Worm (Caenorhabditis elegans): Measurements from ENCODE around the gene grl-10.

DNA sequence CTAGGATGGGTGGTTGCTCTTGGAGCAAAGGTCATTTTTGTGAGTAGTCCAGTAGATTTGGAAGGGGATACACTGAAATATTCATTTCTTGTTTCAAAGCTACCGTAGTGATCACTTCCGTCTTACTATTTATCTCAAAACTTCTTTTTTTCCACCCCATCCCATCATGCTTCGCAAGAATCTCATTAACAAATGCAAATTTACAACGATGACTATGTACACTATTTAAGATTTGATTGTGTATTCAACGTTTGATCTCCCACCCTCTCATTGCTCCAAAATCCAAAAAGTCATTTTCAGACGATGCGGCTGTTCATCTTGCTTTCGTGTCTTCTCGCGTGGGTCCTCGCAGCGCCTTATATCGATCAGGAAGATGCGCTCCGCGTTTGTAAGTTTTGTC, 18.7 kb downstream of the grl-10 start, which contains the start of gene flp-21:
- TF ChIP-seq ztf-11 (tag; optimal IDR thresholded peaks at IDR 0.05) (no peak), nhr-11 (tag; optimal IDR thresholded peaks at IDR 0.05) (no peak), lin-1 (GFP tag; IDR thresholded peaks at IDR 0.05) (no peak)
